Fruit fly (Drosophila melanogaster) whole organism, embryonic: ENCODE data around the gene bark.

Experiments
- Aef1 ChIP-seq: fragments of 200-800 bp; sonication (Bioruptor generic); IDR thresholded peaks from 3 replicates; pipeline ENCODE4 v1.3.6; 2022; ENCODE audit warnings: missing biosample characterization, missing genetic modification characterization
- Bgb ChIP-seq: fragments of 200-800 bp; sonication (Bioruptor generic); IDR thresholded peaks from 2 replicates; pipeline ENCODE4 v1.3.6; 2022; ENCODE audit warnings: missing biosample characterization, missing genetic modification characterization; ENCODE audit not compliant: partially characterized antibody
- C15 ChIP-seq: fragments of 200-800 bp; sonication (Bioruptor generic); IDR thresholded peaks from 3 replicates; pipeline ENCODE4 v1.3.6; 2022; ENCODE audit warnings: missing biosample characterization, missing genetic modification characterization
- CG10321 ChIP-seq: fragments of 200-800 bp; sonication (Bioruptor generic); IDR thresholded peaks from 2 replicates; pipeline ENCODE4 v1.3.6; 2022; ENCODE audit warnings: missing biosample characterization, missing genetic modification characterization
- CG10979 ChIP-seq: fragments of 200-800 bp; sonication (Bioruptor generic); optimal IDR thresholded peaks from 2 replicates; lab custom pipeline; 2018; ENCODE audit warnings: missing biosample characterization, mild to moderate bottlenecking, missing genetic modification characterization, moderate library complexity
- CG11560 ChIP-seq: fragments of 200-800 bp; sonication (Bioruptor generic); IDR thresholded peaks from 3 replicates; pipeline ENCODE4 v1.3.6; 2022; ENCODE audit warnings: missing biosample characterization, missing genetic modification characterization
- CG13775 ChIP-seq: fragments of 200-800 bp; sonication (Bioruptor generic); optimal IDR thresholded peaks from 3 replicates; lab custom pipeline; 2017; ENCODE audit warnings: missing biosample characterization, mild to moderate bottlenecking, missing genetic modification characterization
- CG15514 ChIP-seq: fragments of 200-800 bp; sonication (Bioruptor generic); optimal IDR thresholded peaks from 3 replicates; lab custom pipeline; 2017; ENCODE audit warnings: missing biosample characterization, missing genetic modification characterization, mild to moderate bottlenecking, moderate library complexity, missing genetic modification reagents
- CG17328 ChIP-seq: fragments of 200-800 bp; sonication (Bioruptor generic); IDR thresholded peaks from 2 replicates; pipeline ENCODE4 v1.3.6; 2022; ENCODE audit warnings: missing biosample characterization, missing genetic modification characterization
- CG17829 ChIP-seq: fragments of 200-800 bp; optimal IDR thresholded peaks from 2 replicates; lab custom pipeline; 2019; ENCODE audit warnings: missing biosample characterization, mild to moderate bottlenecking, missing genetic modification characterization, moderate library complexity
- CG30403 ChIP-seq: fragments of 200-800 bp; sonication (Bioruptor generic); optimal IDR thresholded peaks from 3 replicates; lab custom pipeline; 2016; ENCODE audit warnings: missing biosample characterization, missing genetic modification characterization
- CG31441 ChIP-seq: fragments of 200-800 bp; sonication (Bioruptor generic); IDR thresholded peaks from 2 replicates; pipeline ENCODE4 v1.3.6; 2022; ENCODE audit warnings: missing biosample characterization, missing genetic modification characterization
- CG32767 ChIP-seq: fragments of 200-800 bp; sonication (Bioruptor generic); IDR thresholded peaks from 2 replicates; pipeline ENCODE4 v1.3.6; 2022; ENCODE audit warnings: missing biosample characterization, missing genetic modification characterization
- CG33213 ChIP-seq: fragments of 200-800 bp; sonication (Bioruptor generic); optimal IDR thresholded peaks from 3 replicates; lab custom pipeline; 2016; ENCODE audit warnings: missing biosample characterization, missing genetic modification characterization
- CG4854 ChIP-seq: fragments of 200-800 bp; sonication (Bioruptor generic); optimal IDR thresholded peaks from 2 replicates; lab custom pipeline; 2016; ENCODE audit warnings: missing biosample characterization, missing genetic modification characterization, inconsistent platforms
- CG8290 ChIP-seq, 3 experiments: fragments of 200-800 bp; sonication (Bioruptor generic); optimal IDR thresholded peaks; 2 replicates each; lab custom pipeline; 2016 to 2019; ENCODE audit warnings: missing biosample characterization in 3 of 3, missing genetic modification characterization in 3 of 3, mild to moderate bottlenecking in 2 of 3, moderate library complexity in 1 of 3
- CG8924 ChIP-seq: fragments of 200-800 bp; optimal IDR thresholded peaks from 3 replicates; lab custom pipeline; 2019; ENCODE audit warnings: missing biosample characterization, mild to moderate bottlenecking, missing genetic modification characterization, moderate library complexity
- Dbx ChIP-seq: fragments of 200-800 bp; sonication (Bioruptor generic); IDR thresholded peaks from 3 replicates; pipeline ENCODE4 v1.3.6; 2022; ENCODE audit warnings: missing biosample characterization, missing genetic modification characterization
- Dfd ChIP-seq, 2 experiments: fragments of >200 bp; optimal IDR thresholded peaks; 2 replicates each; lab custom pipeline; 2017; ENCODE audit warnings: missing biosample characterization in 2 of 2, missing genetic modification characterization in 2 of 2
- Doc3 ChIP-seq: fragments of 200-800 bp; sonication (Bioruptor generic); IDR thresholded peaks from 3 replicates; pipeline ENCODE4 v1.3.6; 2022; ENCODE audit warnings: missing biosample characterization, missing genetic modification characterization; ENCODE audit not compliant: partially characterized antibody
- E2f1 ChIP-seq: fragments of 200-800 bp; sonication (Bioruptor generic); IDR thresholded peaks from 2 replicates; pipeline ENCODE4 v1.3.6; 2022; ENCODE audit warnings: missing biosample characterization, missing genetic modification characterization
- H15 ChIP-seq: fragments of 200-800 bp; sonication (Bioruptor generic); IDR thresholded peaks from 3 replicates; pipeline ENCODE4 v1.3.6; 2022; ENCODE audit warnings: missing biosample characterization, missing genetic modification characterization
- HLH3B ChIP-seq: fragments of 200-800 bp; sonication (Bioruptor generic); IDR thresholded peaks from 2 replicates; pipeline ENCODE4 v1.3.6; 2022; ENCODE audit warnings: missing biosample characterization, missing genetic modification characterization
- Hey ChIP-seq: fragments of 200-800 bp; sonication (Bioruptor generic); optimal IDR thresholded peaks from 3 replicates; lab custom pipeline; 2018; ENCODE audit warnings: missing biosample characterization, mild to moderate bottlenecking, missing genetic modification characterization
- Hmx ChIP-seq: fragments of 200-800 bp; sonication (Bioruptor generic); optimal IDR thresholded peaks from 2 replicates; lab custom pipeline; 2016; ENCODE audit warnings: missing biosample characterization, missing genetic modification characterization
- Jarid2 ChIP-seq: fragments of 200-800 bp; sonication (Bioruptor generic); optimal IDR thresholded peaks from 3 replicates; lab custom pipeline; 2017; ENCODE audit warnings: mild to moderate bottlenecking, missing biosample characterization, missing genetic modification reagents, missing genetic modification characterization
- Mad ChIP-seq: fragments of 200-800 bp; sonication (Bioruptor generic); optimal IDR thresholded peaks from 2 replicates; lab custom pipeline; 2016; ENCODE audit warnings: missing biosample characterization, missing genetic modification characterization
- Med ChIP-seq: fragments of 200-800 bp; sonication (Bioruptor generic); peaks from one replicate; lab custom pipeline; 2016; ENCODE audit warnings: missing biosample characterization, missing genetic modification characterization, mild to moderate bottlenecking, inconsistent platforms, moderate library complexity
- Poxn ChIP-seq: fragments of 200-800 bp; sonication (Bioruptor generic); IDR thresholded peaks from 2 replicates; pipeline ENCODE4 v1.3.6; 2022; ENCODE audit warnings: missing biosample characterization, missing genetic modification characterization
- Rfx ChIP-seq: fragments of 200-800 bp; sonication (Bioruptor generic); IDR thresholded peaks from 2 replicates; pipeline ENCODE4 v1.3.6; 2022; ENCODE audit warnings: missing biosample characterization, missing genetic modification characterization
- Sox100B ChIP-seq: fragments of 200-800 bp; sonication (Bioruptor generic); optimal IDR thresholded peaks from 3 replicates; lab custom pipeline; 2018; ENCODE audit warnings: missing biosample characterization, mild to moderate bottlenecking, missing genetic modification characterization
- Spps ChIP-seq: fragments of 200-800 bp; sonication (Bioruptor generic); optimal IDR thresholded peaks from 2 replicates; lab custom pipeline; 2018; ENCODE audit warnings: missing biosample characterization, mild to moderate bottlenecking, missing genetic modification characterization
- Ssrp ChIP-seq: fragments of 200-800 bp; sonication (Bioruptor generic); optimal IDR thresholded peaks from 2 replicates; lab custom pipeline; 2018; ENCODE audit warnings: missing biosample characterization, mild to moderate bottlenecking, missing genetic modification characterization, moderate library complexity
- Vsx1 ChIP-seq: fragments of 200-800 bp; sonication (Bioruptor generic); optimal IDR thresholded peaks from 2 replicates; lab custom pipeline; 2017; ENCODE audit warnings: missing biosample characterization, mild to moderate bottlenecking, missing genetic modification characterization, missing genetic modification reagents
- crc ChIP-seq: fragments of 200-800 bp; sonication (Bioruptor generic); optimal IDR thresholded peaks from 2 replicates; lab custom pipeline; 2016; ENCODE audit warnings: missing biosample characterization, missing genetic modification characterization
- dati ChIP-seq: fragments of 200-800 bp; sonication (Bioruptor generic); IDR thresholded peaks from 2 replicates; pipeline ENCODE4 v1.3.6; 2022; ENCODE audit warnings: missing biosample characterization, missing genetic modification characterization
- en ChIP-seq: fragments of 200-800 bp; sonication (Bioruptor generic); optimal IDR thresholded peaks from 2 replicates; lab custom pipeline; 2016; ENCODE audit warnings: missing biosample characterization, missing genetic modification characterization
- ewg ChIP-seq: fragments of 200-800 bp; sonication (Bioruptor generic); optimal IDR thresholded peaks from 3 replicates; lab custom pipeline; 2017; ENCODE audit warnings: mild to moderate bottlenecking, missing biosample characterization, missing genetic modification reagents, missing genetic modification characterization
- eyg ChIP-seq: fragments of 200-800 bp; sonication (Bioruptor generic); optimal IDR thresholded peaks from 3 replicates; lab custom pipeline; 2016; ENCODE audit warnings: missing biosample characterization, missing genetic modification characterization
- gsb-n ChIP-seq: fragments of 200-800 bp; sonication (Bioruptor generic); optimal IDR thresholded peaks from 3 replicates; lab custom pipeline; 2018; ENCODE audit warnings: missing biosample characterization, mild to moderate bottlenecking, missing genetic modification characterization
- kni ChIP-seq: fragments of 200-800 bp; sonication (Bioruptor generic); optimal IDR thresholded peaks from 3 replicates; lab custom pipeline; 2017; ENCODE audit warnings: mild to moderate bottlenecking, missing biosample characterization, missing genetic modification reagents, missing genetic modification characterization
- luna ChIP-seq: fragments of 200-800 bp; sonication (Bioruptor generic); optimal IDR thresholded peaks from 2 replicates; lab custom pipeline; 2016; ENCODE audit warnings: missing biosample characterization, missing genetic modification characterization
- prd ChIP-seq, 3 experiments: fragments of >200 bp in 2 of 3; fragments of 200-800 bp in 1 of 3; sonication (Bioruptor generic) in 1 of 3; optimal IDR thresholded peaks in 2 of 3; IDR thresholded peaks in 1 of 3; 2 replicates in 2 of 3; 3 replicates in 1 of 3; pipeline versions ENCODE4 v1.3.6 to Lab custom; 2017 to 2022; ENCODE audit warnings: missing biosample characterization in 1 of 3, missing genetic modification characterization in 1 of 3
- sna ChIP-seq: fragments of 200-800 bp; sonication (Bioruptor generic); IDR thresholded peaks from 2 replicates; pipeline ENCODE4 v1.3.6; 2022; ENCODE audit warnings: missing biosample characterization, missing genetic modification characterization; ENCODE audit not compliant: partially characterized antibody
- tin ChIP-seq: fragments of 200-800 bp; sonication (Bioruptor generic); optimal IDR thresholded peaks from 3 replicates; lab custom pipeline; 2016; ENCODE audit warnings: missing biosample characterization, missing genetic modification characterization
- twi ChIP-seq: fragments of 200-800 bp; optimal IDR thresholded peaks from 2 replicates; lab custom pipeline; 2019; ENCODE audit warnings: missing biosample characterization, mild to moderate bottlenecking, missing genetic modification characterization, moderate library complexity
- vfl ChIP-seq: fragments of 200-800 bp; sonication (Bioruptor generic); optimal IDR thresholded peaks from 2 replicates; lab custom pipeline; 2016; ENCODE audit warnings: missing biosample characterization, missing genetic modification characterization
- vvl ChIP-seq: fragments of 200-800 bp; sonication (Bioruptor generic); IDR thresholded peaks from 2 replicates; pipeline ENCODE4 v1.3.6; 2022; ENCODE audit warnings: missing biosample characterization, missing genetic modification characterization
- zfh1 ChIP-seq: fragments of 200-800 bp; sonication (Bioruptor generic); IDR thresholded peaks from 3 replicates; pipeline ENCODE4 v1.3.6; 2022; ENCODE audit warnings: missing biosample characterization, missing genetic modification characterization

The bark gene

dm6 chr2L:3775767-3776351, 11.1 kb upstream of the bark start (continued):
- TF ChIP-seq CG31441 (GFP tag; lab: Robert Waterston, UW) = no peak
- no peak for TF ChIP-seq luna (GFP tag; lab: Kevin White, UChicago)
- peak; percentile 8 for TF ChIP-seq Mad (GFP tag; lab: Kevin White, UChicago)
- TF ChIP-seq CG8290 (GFP tag; optimal IDR thresholded peaks at IDR 0.05; lab: Kevin White, UChicago) = no peak
- TF ChIP-seq CG8290 (tag; optimal IDR thresholded peaks at IDR 0.05; lab: Kevin White, UChicago) = no peak
- no peak for TF ChIP-seq CG11560 (tag; lab: Robert Waterston, UW)
- TF ChIP-seq H15 (GFP tag; lab: Robert Waterston, UW) = 0 out of 3 replicates have a peak, but pooled peaks have one; percentile 38
- no peak for TF ChIP-seq Rfx (GFP tag; lab: Robert Waterston, UW)
- TF ChIP-seq CG4854 (GFP tag; lab: Kevin White, UChicago) = no peak
- TF ChIP-seq Poxn (GFP tag; lab: Robert Waterston, UW) = no peak
- TF ChIP-seq CG30403 = peak; percentile 33
- TF ChIP-seq HLH3B (GFP tag; lab: Robert Waterston, UW) = 0 out of 2 replicates have a peak, but pooled peaks have one; percentile 17
- peak; percentile 47 for TF ChIP-seq Ssrp (tag; lab: Kevin White, UChicago)
- TF ChIP-seq CG17328 = peak; percentile 30; the same call in 1 of the 2 replicates
- peak; percentile 6; the same call in 1 of the 2 replicates for TF ChIP-seq vvl
- TF ChIP-seq CG33213 (GFP tag; lab: Kevin White, UChicago) = peak; percentile 15
- TF ChIP-seq en (GFP tag; lab: Kevin White, UChicago) = no peak
- TF ChIP-seq Doc3 = no peak
- 0 out of 2 replicates have a peak, but pooled peaks have one; percentile 1 for TF ChIP-seq dati (GFP tag; lab: Robert Waterston, UW)
- no peak for TF ChIP-seq eyg (GFP tag; lab: Kevin White, UChicago)
- no peak for TF ChIP-seq Jarid2 (GFP tag; lab: Kevin White, UChicago)
- TF ChIP-seq Bgb = no peak
- no peak for TF ChIP-seq Aef1 (GFP tag; lab: Robert Waterston, UW)
- no peak for TF ChIP-seq Dfd (GFP tag; optimal IDR thresholded peaks at IDR 0.05; lab: Kevin White, UChicago)
- peak; percentile 58 for TF ChIP-seq kni (GFP tag; lab: Kevin White, UChicago)
- no peak for TF ChIP-seq CG10321 (GFP tag; lab: Robert Waterston, UW)
- TF ChIP-seq CG10979 (tag; lab: Kevin White, UChicago) = peak; percentile 71
- peak; percentile 12 for TF ChIP-seq gsb-n (tag; lab: Kevin White, UChicago)
- peak; percentile 60 for TF ChIP-seq CG17829
- peak; percentile 15 for TF ChIP-seq tin (GFP tag; lab: Kevin White, UChicago)
- no peak for TF ChIP-seq Hmx (GFP tag; lab: Kevin White, UChicago)
- TF ChIP-seq Med (GFP tag; lab: Kevin White, UChicago) = peak; percentile 46
- peak; percentile 8 for TF ChIP-seq ewg (GFP tag; lab: Kevin White, UChicago)
- TF ChIP-seq Hey (tag; lab: Kevin White, UChicago) = no peak
- TF ChIP-seq vfl = no peak
- no peak for TF ChIP-seq sna (GFP tag; lab: Robert Waterston, UW)
- TF ChIP-seq Spps (tag; lab: Kevin White, UChicago) = peak; percentile 16
- TF ChIP-seq twi = peak; percentile 47
- peak; percentile 7; the same call in 1 of the 2 replicates for TF ChIP-seq E2f1
- TF ChIP-seq zfh1 (GFP tag; lab: Robert Waterston, UW) = peak; percentile 71; the same call in 2 of the 3 replicates
- 0 out of 2 replicates have a peak, but pooled peaks have one; percentile 40 for TF ChIP-seq CG32767 (GFP tag; lab: Robert Waterston, UW)
- peak; percentile 41 for TF ChIP-seq CG8924 (tag; lab: Kevin White, UChicago)
- TF ChIP-seq C15 (GFP tag; lab: Robert Waterston, UW) = no peak
- TF ChIP-seq crc (GFP tag; lab: Kevin White, UChicago) = no peak
- no peak for TF ChIP-seq CG15514 (GFP tag; lab: Kevin White, UChicago)
- TF ChIP-seq prd (optimal IDR thresholded peaks at IDR 0.05; lab: Kevin White, UChicago) = no peak
- TF ChIP-seq prd (GFP tag; IDR thresholded peaks at IDR 0.05; lab: Robert Waterston, UW) = peak; percentile 80; the same call in 2 of the 3 replicates
- TF ChIP-seq Sox100B (GFP tag; lab: Kevin White, UChicago) = peak; percentile 18
- peak; percentile 58 for TF ChIP-seq CG13775 (GFP tag; lab: Kevin White, UChicago)
- TF ChIP-seq Dbx = no peak
- TF ChIP-seq Vsx1 (GFP tag; lab: Kevin White, UChicago) = no peak
